Fruit fly (Drosophila melanogaster): ENCODE data around the gene CG5194.

Gene CG5194

DNA sequence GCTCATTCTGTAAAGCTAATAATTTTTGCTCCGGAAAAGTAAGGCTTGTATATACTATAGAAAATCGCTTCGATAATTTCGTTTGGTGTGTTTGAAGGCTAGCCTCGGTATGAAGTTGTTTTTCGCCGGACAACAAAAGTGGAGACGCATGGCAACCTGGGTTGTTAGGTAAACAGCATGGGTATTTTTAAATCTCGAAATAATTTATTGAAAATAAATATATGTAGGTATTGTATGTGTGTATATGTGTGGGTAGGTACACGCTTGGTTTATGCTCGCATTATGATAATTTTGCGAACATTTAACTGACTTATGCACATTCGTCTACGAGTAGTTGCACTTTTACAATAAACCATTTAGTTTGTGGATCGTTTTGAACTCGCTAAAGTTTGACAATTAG lies 19.5 kb downstream of the CG5194 start, which contains the start of gene CG5280:
Gene CG5280 (minus strand): TSS at position 101 of the 400 bp plus-strand sequence.
- TF ChIP-seq Abd-B (GFP tag; optimal IDR thresholded peaks at IDR 0.05) (no peak), sv (GFP tag; optimal IDR thresholded peaks at IDR 0.05) (no peak), usp (GFP tag; optimal IDR thresholded peaks at IDR 0.05) (no peak), ey (GFP tag; optimal IDR thresholded peaks at IDR 0.05) (no peak), GATAd (GFP tag; optimal IDR thresholded peaks at IDR 0.05) (no peak), Dif (GFP tag; optimal IDR thresholded peaks at IDR 0.05; ENCODE audit: partially characterized antibody) (no peak), brk (GFP tag; optimal IDR thresholded peaks at IDR 0.05) (no peak), N (GFP tag; optimal IDR thresholded peaks at IDR 0.05) (no peak), Dfd (GFP tag; optimal IDR thresholded peaks at IDR 0.05) (no peak), CrebA (GFP tag; optimal IDR thresholded peaks at IDR 0.05; ENCODE audit: borderline replicate concordance) (no peak), foxo (GFP tag; optimal IDR thresholded peaks at IDR 0.05) (no peak), Hr78 (GFP tag; optimal IDR thresholded peaks at IDR 0.05) (no peak), dl (GFP tag; optimal IDR thresholded peaks at IDR 0.05; ENCODE audit: insufficient read depth in 1 of 2, partially characterized antibody in 2 of 2) (no peak), br (GFP tag; optimal IDR thresholded peaks at IDR 0.05) (no peak)

DNA sequence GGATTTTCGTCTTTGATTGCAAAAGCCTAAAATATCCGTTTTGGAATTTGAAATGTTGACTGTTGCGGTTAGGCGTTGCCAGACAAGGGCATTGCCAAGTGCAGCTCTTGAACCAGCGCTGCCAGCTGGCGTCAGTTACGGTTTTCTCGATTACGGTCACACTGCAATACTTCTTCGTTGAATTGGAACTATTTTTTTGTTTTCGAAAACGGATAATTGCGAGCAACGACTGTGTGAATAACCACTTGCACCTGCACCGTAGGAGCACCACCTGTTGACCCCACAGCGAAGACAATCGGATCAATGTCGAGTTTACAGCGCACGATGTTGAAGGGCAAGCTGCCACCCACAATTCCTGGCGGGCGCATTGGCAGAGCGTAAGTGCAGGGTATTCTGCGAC lies 23.1 kb downstream of the CG5194 start, which contains the start of gene CG5068:
Gene CG5068 (plus strand): TSS at position 129 of the 400 bp plus-strand sequence.
- no peak for TF ChIP-seq Jra (GFP tag; optimal IDR thresholded peaks at IDR 0.05)
- TF ChIP-seq Rel (GFP tag; optimal IDR thresholded peaks at IDR 0.05), result no peak
- TF ChIP-seq Rel (tag; optimal IDR thresholded peaks at IDR 0.05), result peak; percentile 43
- peak; percentile 40 for TF ChIP-seq Vsx2 (GFP tag; optimal IDR thresholded peaks at IDR 0.05; ENCODE audit: partially characterized antibody)

DNA sequence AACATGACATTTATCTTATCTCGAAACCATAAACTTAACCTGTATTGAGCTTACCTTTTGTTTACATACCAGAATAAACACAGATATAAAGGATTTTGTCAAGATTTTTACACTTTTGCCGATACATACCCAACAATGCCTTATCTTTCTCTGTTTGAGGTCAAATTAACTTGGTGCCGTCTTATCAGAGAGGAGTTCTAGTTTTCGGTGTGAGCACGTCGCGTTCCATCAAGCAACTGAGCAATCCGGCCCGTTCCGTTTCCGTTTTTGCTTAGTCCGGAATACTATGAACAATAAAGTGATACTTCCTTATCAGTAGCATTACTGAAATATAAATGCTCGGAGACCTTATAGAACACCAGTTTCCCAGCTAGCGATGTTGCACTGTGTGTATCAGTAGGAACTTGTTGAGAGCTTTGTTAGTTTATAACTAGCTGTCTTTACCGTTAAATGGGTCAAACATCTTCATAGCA lies 23.8 kb downstream of the CG5194 start, which contains the start of gene Galk:
Gene Galk (minus strand): TSS at position 244 of the 473 bp plus-strand sequence.
- TF ChIP-seq fru (GFP tag; optimal IDR thresholded peaks at IDR 0.05) (peak; percentile 3), Dif (GFP tag; optimal IDR thresholded peaks at IDR 0.05; ENCODE audit: partially characterized antibody) (peak; percentile 18), Hnf4 (GFP tag; optimal IDR thresholded peaks at IDR 0.05) (no peak), N (GFP tag; optimal IDR thresholded peaks at IDR 0.05) (no peak), Sp1 (GFP tag; optimal IDR thresholded peaks at IDR 0.05) (peak; percentile 25), OdsH (GFP tag; optimal IDR thresholded peaks at IDR 0.05) (peak; percentile 32), jim (GFP tag; optimal IDR thresholded peaks at IDR 0.05) (no peak), Hr83 (GFP tag; optimal IDR thresholded peaks at IDR 0.05; ENCODE audit: poor library complexity, severe bottlenecking) (peak; percentile 41)

DNA sequence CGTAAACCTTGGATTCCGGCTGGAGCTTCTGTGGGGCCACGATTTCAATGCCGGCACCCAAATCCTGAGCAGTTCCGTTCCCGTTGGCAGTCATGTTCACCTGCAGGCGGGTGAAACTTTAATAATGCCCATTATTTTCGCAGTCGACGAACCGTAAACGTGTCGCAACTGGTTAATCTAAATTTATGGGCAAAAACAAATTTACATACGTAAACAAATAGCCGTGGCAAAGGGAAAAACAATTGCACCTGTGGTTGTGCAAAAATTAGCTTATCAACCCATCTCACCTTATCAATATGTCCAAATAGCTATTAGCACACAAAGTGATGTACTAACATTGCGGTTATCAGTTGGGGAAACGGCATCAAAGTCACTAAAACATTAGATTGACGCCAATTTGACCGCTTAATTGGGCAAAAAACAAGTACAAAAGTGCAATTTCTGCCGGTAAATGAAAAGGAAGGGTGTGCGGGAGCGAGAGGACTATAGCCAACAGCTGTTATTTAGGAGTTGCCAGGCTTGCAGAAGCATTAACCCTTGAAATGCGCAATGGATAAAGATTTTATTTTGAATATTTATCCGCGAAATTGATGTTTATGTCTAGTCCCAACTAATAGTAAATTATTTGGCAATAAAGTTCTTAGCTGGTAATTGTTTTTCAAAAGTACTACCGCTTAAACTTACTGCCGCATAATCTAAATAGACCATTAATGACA lies 24.3 kb downstream of the CG5194 start:
- TF ChIP-seq rgr (GFP tag; optimal IDR thresholded peaks at IDR 0.05), result peak; percentile 8
- no peak for TF ChIP-seq brk (GFP tag; optimal IDR thresholded peaks at IDR 0.05)
- peak; percentile 52 for TF ChIP-seq h (GFP tag; optimal IDR thresholded peaks at IDR 0.05)
- no peak for TF ChIP-seq Hr78 (GFP tag; optimal IDR thresholded peaks at IDR 0.05)
- no peak for TF ChIP-seq Hnf4 (GFP tag; optimal IDR thresholded peaks at IDR 0.05)
- peak; percentile 2 for TF ChIP-seq Sp1 (GFP tag; optimal IDR thresholded peaks at IDR 0.05)
- peak in 1 of 2 experiments; percentile 41 for TF ChIP-seq foxo (GFP tag; optimal IDR thresholded peaks at IDR 0.05)
- no peak for TF ChIP-seq Vsx2 (GFP tag; optimal IDR thresholded peaks at IDR 0.05; ENCODE audit: partially characterized antibody)
- TF ChIP-seq br (GFP tag; optimal IDR thresholded peaks at IDR 0.05), result peak; percentile 26
- no peak for TF ChIP-seq dmrt93B (GFP tag; optimal IDR thresholded peaks at IDR 0.05)
- TF ChIP-seq GATAd (GFP tag; optimal IDR thresholded peaks at IDR 0.05), result no peak
- peak; percentile 32 for TF ChIP-seq HLH106 (tag; optimal IDR thresholded peaks at IDR 0.05)
- peak; percentile 38 for TF ChIP-seq Hr83 (GFP tag; optimal IDR thresholded peaks at IDR 0.05; ENCODE audit: poor library complexity, severe bottlenecking)
- no peak for TF ChIP-seq lola (GFP tag; optimal IDR thresholded peaks at IDR 0.05)
- peak; percentile 25 for TF ChIP-seq woc (GFP tag; optimal IDR thresholded peaks at IDR 0.05)

DNA sequence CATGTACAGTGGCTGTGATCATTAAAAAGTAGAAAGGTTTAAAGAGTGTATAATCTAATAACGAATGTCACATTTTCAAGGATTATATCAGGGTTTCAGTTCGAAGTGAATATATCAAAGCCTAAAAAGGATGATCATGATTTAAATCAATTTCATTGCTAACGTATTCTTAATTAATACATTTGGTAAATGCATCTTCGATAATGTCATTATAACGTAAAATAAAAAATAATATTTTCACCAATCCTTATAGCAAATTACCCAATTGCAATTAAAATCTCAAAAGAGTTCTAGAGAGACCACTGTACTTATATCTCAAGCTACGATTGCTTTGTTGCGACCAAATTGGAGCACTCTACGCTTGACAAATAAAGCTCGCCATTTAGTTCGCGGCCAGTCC lies 27.6 kb downstream of the CG5194 start:
- TF ChIP-seq Dif (GFP tag; optimal IDR thresholded peaks at IDR 0.05; ENCODE audit: partially characterized antibody), result no peak
- no peak for TF ChIP-seq GATAd (GFP tag; optimal IDR thresholded peaks at IDR 0.05)
- TF ChIP-seq HLH106 (tag; optimal IDR thresholded peaks at IDR 0.05), result peak; percentile 15
- peak; percentile 12 for TF ChIP-seq h (GFP tag; optimal IDR thresholded peaks at IDR 0.05)
- TF ChIP-seq lola (GFP tag; optimal IDR thresholded peaks at IDR 0.05), result no peak
- TF ChIP-seq N (GFP tag; optimal IDR thresholded peaks at IDR 0.05), result no peak
- no peak for TF ChIP-seq Hr83 (GFP tag; optimal IDR thresholded peaks at IDR 0.05; ENCODE audit: poor library complexity, severe bottlenecking)
- peak in 1 of 2 experiments; percentile 26 for TF ChIP-seq foxo (GFP tag; optimal IDR thresholded peaks at IDR 0.05)
- TF ChIP-seq br (GFP tag; optimal IDR thresholded peaks at IDR 0.05), result no peak
- no peak for TF ChIP-seq dmrt93B (GFP tag; optimal IDR thresholded peaks at IDR 0.05)

Data from whole organism, wandering third instar larva.